Worm (Caenorhabditis elegans) whole organism, young adult: ENCODE results near the gene alg-2.

Experiments used
- F33H1.4 ChIP-seq: fragments of 200-800 bp; sonication (Bioruptor generic); IDR thresholded peaks from 2 replicates; pipeline ENCODE4 v1.3.6; 2022; ENCODE audit warnings: missing genetic modification reagents, missing genetic modification characterization, missing compliant biosample characterization
- ekl-4 ChIP-seq: fragments of 200-800 bp; sonication (Bioruptor generic); IDR thresholded peaks from 2 replicates; pipeline ENCODE4 v1.3.6; 2022; ENCODE audit warnings: missing genetic modification reagents, missing genetic modification characterization, missing compliant biosample characterization
- lir-1 ChIP-seq: fragments of 200-800 bp; sonication (Bioruptor generic); conservative IDR thresholded peaks from 2 replicates; pipeline ENCODE4 v1.3.6; 2022; ENCODE audit warnings: missing genetic modification reagents, missing genetic modification characterization, missing compliant biosample characterization
- nfya-1 ChIP-seq: sonication (generic microtip); optimal IDR thresholded peaks from 2 replicates; lab custom pipeline; 2017; ENCODE audit warnings: antibody characterized with exemption, missing compliant biosample characterization, missing genetic modification characterization, borderline replicate concordance; ENCODE audit not compliant: insufficient read depth
- ztf-22 ChIP-seq: fragments of 200-800 bp; sonication (Bioruptor generic); optimal IDR thresholded peaks from 2 replicates; lab custom pipeline; 2018; ENCODE audit warnings: mild to moderate bottlenecking, missing genetic modification characterization, moderate library complexity, missing compliant biosample characterization

- TF ChIP-seq ekl-4 (GFP tag; lab: Robert Waterston, UW) (no peak), nfya-1 (tag; lab: Kevin White, UChicago) (no peak), lir-1 (GFP tag; lab: Robert Waterston, UW) (no peak), ztf-22 (no peak), F33H1.4 (no peak)
Observed at ce11 chrII:840131-840530, 32.9 kb upstream of the alg-2 start, which contains the start of gene clc-33.
